Fruit fly (Drosophila melanogaster) whole organism, embryonic: ENCODE data around the gene CG3513.
A peak's percentile ranks its signal among the peaks of the same experiment; 100 is the strongest.

Experiments used
- Asciz ChIP-seq: fragments of 200-800 bp; sonication (Bioruptor generic); optimal IDR thresholded peaks from 2 replicates; lab custom pipeline; 2017; ENCODE audit warnings: missing biosample characterization, mild to moderate bottlenecking, missing genetic modification characterization, missing genetic modification reagents
- BEAF-32 ChIP-seq: fragments of 200-800 bp; sonication (Bioruptor generic); optimal IDR thresholded peaks from 3 replicates; lab custom pipeline; 2017; ENCODE audit warnings: missing biosample characterization, missing genetic modification characterization, mild to moderate bottlenecking, moderate library complexity, missing genetic modification reagents
- CG11696 ChIP-seq: fragments of 200-800 bp; sonication (Bioruptor generic); IDR thresholded peaks from 2 replicates; pipeline ENCODE4 v1.3.6; 2022; ENCODE audit warnings: missing biosample characterization, missing genetic modification characterization
- CG12744 ChIP-seq: fragments of 200-800 bp; sonication (Bioruptor generic); optimal IDR thresholded peaks from 2 replicates; lab custom pipeline; 2016; ENCODE audit warnings: missing biosample characterization, missing genetic modification characterization
- CG30431 ChIP-seq: fragments of 200-800 bp; sonication (Bioruptor generic); optimal IDR thresholded peaks from 2 replicates; lab custom pipeline; 2017; ENCODE audit warnings: missing biosample characterization, missing genetic modification characterization
- ERR ChIP-seq: fragments of 200-800 bp; sonication (Bioruptor generic); optimal IDR thresholded peaks from 2 replicates; lab custom pipeline; 2016; ENCODE audit warnings: missing biosample characterization, missing genetic modification characterization
- Ravus ChIP-seq: fragments of 200-800 bp; sonication (Bioruptor generic); IDR thresholded peaks from 2 replicates; pipeline ENCODE4 v1.3.6; 2022; ENCODE audit warnings: missing biosample characterization, missing genetic modification characterization
- Six4 ChIP-seq: fragments of 200-800 bp; sonication (Bioruptor generic); optimal IDR thresholded peaks from 2 replicates; lab custom pipeline; 2016; ENCODE audit warnings: missing biosample characterization, missing genetic modification characterization
- br ChIP-seq: fragments of >200 bp; optimal IDR thresholded peaks from 2 replicates; lab custom pipeline; 2017
- grau ChIP-seq: fragments of 200-800 bp; optimal IDR thresholded peaks from 3 replicates; lab custom pipeline; 2019; ENCODE audit warnings: missing biosample characterization, mild to moderate bottlenecking, missing genetic modification characterization, moderate library complexity
- pzg ChIP-seq: fragments of 200-800 bp; sonication (Bioruptor generic); optimal IDR thresholded peaks from 3 replicates; lab custom pipeline; 2018; ENCODE audit warnings: missing biosample characterization, mild to moderate bottlenecking, missing genetic modification characterization, moderate library complexity

- TF ChIP-seq ERR (GFP tag; lab: Kevin White, UChicago) (no peak), Six4 (GFP tag; lab: Kevin White, UChicago) (no peak), pzg (no peak), BEAF-32 (GFP tag; lab: Kevin White, UChicago) (no peak), CG12744 (GFP tag; lab: Kevin White, UChicago) (peak; percentile 24), Asciz (no peak), CG30431 (peak; percentile 6), CG11696 (no peak), Ravus (no peak), br (lab: Kevin White, UChicago) (no peak), grau (tag; lab: Kevin White, UChicago) (peak; percentile 58)
Measured at dm6 chr2L:3703260-3703659, 10.3 kb upstream of the CG3513 start, which contains the start of gene CG2816.
